Worm (Caenorhabditis elegans) whole organism, young adult: ENCODE data around the gene F15B9.11.
A peak's percentile ranks its signal among the peaks of the same experiment; 100 is the strongest.

Experiments used
- B0261.1 ChIP-seq: sonication (generic microtip); optimal IDR thresholded peaks from 2 replicates; lab custom pipeline; 2016; ENCODE audit warnings: mild to moderate bottlenecking, missing genetic modification characterization, moderate library complexity, missing compliant biosample characterization
- C06A6.2 ChIP-seq: fragments of 200-800 bp; sonication (Bioruptor generic); conservative IDR thresholded peaks from 2 replicates; pipeline ENCODE4 v1.3.6; 2022; ENCODE audit warnings: missing genetic modification characterization, missing compliant biosample characterization
- D2030.7 ChIP-seq: fragments of 200-800 bp; sonication (Bioruptor generic); IDR thresholded peaks from 2 replicates; pipeline ENCODE4 v1.3.6; 2022; ENCODE audit warnings: missing genetic modification reagents, missing genetic modification characterization, missing compliant biosample characterization
- F37B4.10 ChIP-seq: fragments of 200-800 bp; sonication (Bioruptor generic); IDR thresholded peaks from 2 replicates; pipeline ENCODE4 v1.3.6; 2022; ENCODE audit warnings: missing genetic modification characterization, missing compliant biosample characterization
- T07F8.4 ChIP-seq: sonication (generic microtip); optimal IDR thresholded peaks from 2 replicates; lab custom pipeline; 2016; ENCODE audit warnings: mild to moderate bottlenecking, missing genetic modification characterization, moderate library complexity, missing compliant biosample characterization
- T26A5.8 ChIP-seq: sonication (generic microtip); optimal IDR thresholded peaks from 2 replicates; lab custom pipeline; 2016; ENCODE audit warnings: missing genetic modification characterization, missing compliant biosample characterization
- Y53F4B.3 ChIP-seq: fragments of 200-800 bp; sonication (Bioruptor generic); IDR thresholded peaks from 2 replicates; pipeline ENCODE4 v1.3.6; 2022; ENCODE audit warnings: missing genetic modification reagents, missing genetic modification characterization, missing compliant biosample characterization
- Y67H2A.10 ChIP-seq: fragments of 200-800 bp; sonication (Bioruptor generic); conservative IDR thresholded peaks from 2 replicates; pipeline ENCODE4 v1.3.6; 2022; ENCODE audit warnings: missing genetic modification reagents, missing genetic modification characterization, missing compliant biosample characterization
- akir-1 ChIP-seq: fragments of 200-800 bp; sonication (Bioruptor generic); optimal IDR thresholded peaks from 2 replicates; lab custom pipeline; 2018; ENCODE audit warnings: mild to moderate bottlenecking, missing genetic modification characterization, moderate library complexity, missing compliant biosample characterization
- athp-1 ChIP-seq: sonication (generic microtip); optimal IDR thresholded peaks from 2 replicates; lab custom pipeline; 2017; ENCODE audit warnings: mild to moderate bottlenecking, missing genetic modification characterization, missing compliant biosample characterization
- attf-3 ChIP-seq: fragments of 200-800 bp; sonication (Bioruptor generic); conservative IDR thresholded peaks from 2 replicates; pipeline ENCODE4 v1.3.6; 2022; ENCODE audit warnings: missing genetic modification reagents, missing genetic modification characterization, missing compliant biosample characterization
- ceh-58 ChIP-seq: fragments of 200-800 bp; sonication (Bioruptor generic); IDR thresholded peaks from 2 replicates; pipeline ENCODE4 v1.3.6; 2022; ENCODE audit warnings: missing genetic modification characterization, missing compliant biosample characterization
- dox-1 ChIP-seq: fragments of 200-800 bp; sonication (Bioruptor generic); IDR thresholded peaks from 2 replicates; pipeline ENCODE4 v1.3.6; 2022; ENCODE audit warnings: missing genetic modification reagents, missing genetic modification characterization, missing compliant biosample characterization
- dpff-1 ChIP-seq: sonication (generic microtip); optimal IDR thresholded peaks from 2 replicates; lab custom pipeline; 2017; ENCODE audit warnings: mild to moderate bottlenecking, missing genetic modification characterization, missing compliant biosample characterization
- dpl-1 ChIP-seq: fragments of 150-350 bp; optimal IDR thresholded peaks from 2 replicates; lab custom pipeline; 2014; ENCODE audit warnings: missing biosample characterization, missing genetic modification reagents, missing genetic modification characterization
- efl-1 ChIP-seq: fragments of 150-350 bp; optimal IDR thresholded peaks from 2 replicates; lab custom pipeline; 2014; ENCODE audit warnings: missing biosample characterization, missing genetic modification reagents, missing genetic modification characterization
- ekl-4 ChIP-seq: fragments of 200-800 bp; sonication (Bioruptor generic); IDR thresholded peaks from 2 replicates; pipeline ENCODE4 v1.3.6; 2022; ENCODE audit warnings: missing genetic modification reagents, missing genetic modification characterization, missing compliant biosample characterization
- fkh-3 ChIP-seq: sonication (generic microtip); optimal IDR thresholded peaks from 2 replicates; lab custom pipeline; 2016; ENCODE audit warnings: mild to moderate bottlenecking, missing genetic modification characterization, missing compliant biosample characterization
- him-1 ChIP-seq: sonication (generic microtip); optimal IDR thresholded peaks from 2 replicates; lab custom pipeline; 2016; ENCODE audit warnings: missing genotype, missing genetic modification reagents, missing genetic modification characterization, missing compliant biosample characterization
- hmg-1.2 ChIP-seq: fragments of 200-800 bp; sonication (Bioruptor generic); IDR thresholded peaks from 2 replicates; pipeline ENCODE4 v1.3.6; 2022; ENCODE audit warnings: missing genetic modification reagents, missing genetic modification characterization, missing compliant biosample characterization
- hrde-1 ChIP-seq: sonication (generic microtip); optimal IDR thresholded peaks from 2 replicates; lab custom pipeline; 2016; ENCODE audit warnings: missing genetic modification characterization, mild to moderate bottlenecking, missing compliant biosample characterization, moderate library complexity, missing genotype, missing genetic modification reagents, borderline replicate concordance
- hsf-1 ChIP-seq: fragments of 200-800 bp; sonication (Bioruptor generic); IDR thresholded peaks from 2 replicates; pipeline ENCODE4 v1.3.6; 2022; ENCODE audit warnings: missing genetic modification reagents, missing genetic modification characterization, missing compliant biosample characterization
- lin-26 ChIP-seq: fragments of 200-800 bp; sonication (Bioruptor generic); IDR thresholded peaks from 2 replicates; pipeline ENCODE4 v1.3.6; 2022; ENCODE audit warnings: missing genetic modification reagents, missing genetic modification characterization, missing compliant biosample characterization
- lin-54 ChIP-seq: fragments of 200-800 bp; sonication (Bioruptor generic); optimal IDR thresholded peaks from 2 replicates; lab custom pipeline; 2018; ENCODE audit warnings: mild to moderate bottlenecking, missing genetic modification characterization, missing compliant biosample characterization
- lsy-27 ChIP-seq: sonication (generic microtip); optimal IDR thresholded peaks from 2 replicates; lab custom pipeline; 2017; ENCODE audit warnings: missing genetic modification characterization, mild to moderate bottlenecking, missing compliant biosample characterization, antibody characterized with exemption, missing genotype, borderline replicate concordance; ENCODE audit not compliant: insufficient read depth
- madf-8 ChIP-seq: fragments of 200-800 bp; sonication (Bioruptor generic); conservative IDR thresholded peaks from 2 replicates; pipeline ENCODE4 v1.3.6; 2022; ENCODE audit warnings: missing genetic modification reagents, missing genetic modification characterization, missing compliant biosample characterization
- nfyb-1 ChIP-seq: fragments of 200-800 bp; sonication (Bioruptor generic); IDR thresholded peaks from 2 replicates; pipeline ENCODE4 v1.3.6; 2022; ENCODE audit warnings: missing genetic modification reagents, missing genetic modification characterization, missing compliant biosample characterization
- nhr-120 ChIP-seq: fragments of 200-800 bp; sonication (Bioruptor generic); IDR thresholded peaks from 2 replicates; pipeline ENCODE4 v1.3.6; 2022; ENCODE audit warnings: missing genetic modification characterization, missing compliant biosample characterization
- nhr-90 ChIP-seq: sonication (generic microtip); optimal IDR thresholded peaks from 2 replicates; lab custom pipeline; 2016; ENCODE audit warnings: missing genotype, mild to moderate bottlenecking, missing genetic modification characterization, missing compliant biosample characterization
- rcor-1 ChIP-seq: fragments of 200-800 bp; sonication (Bioruptor generic); IDR thresholded peaks from 2 replicates; pipeline ENCODE4 v1.3.6; 2022; ENCODE audit warnings: missing genetic modification reagents, missing genetic modification characterization, missing compliant biosample characterization
- rec-8 ChIP-seq, 2 experiments: sonication (generic microtip); optimal IDR thresholded peaks; 2 replicates each; lab custom pipeline; 2016; ENCODE audit warnings: mild to moderate bottlenecking in 2 of 2, missing genetic modification characterization in 2 of 2, missing genetic modification reagents in 2 of 2, missing genotype in 2 of 2, missing biosample characterization in 1 of 2, missing compliant biosample characterization in 1 of 2, moderate library complexity in 1 of 2
- repo-1 ChIP-seq: sonication (generic microtip); optimal IDR thresholded peaks from 2 replicates; lab custom pipeline; 2017; ENCODE audit warnings: mild to moderate bottlenecking, missing genetic modification characterization, missing compliant biosample characterization
- rpc-1 ChIP-seq, 2 experiments: fragments of 150-350 bp in 1 of 2; sonication (generic microtip) in 1 of 2; optimal IDR thresholded peaks; 2 replicates each; lab custom pipeline; 2014 to 2018; ENCODE audit warnings: missing biosample characterization in 1 of 2, missing genetic modification characterization in 1 of 2, missing genetic modification reagents in 1 of 2, missing genotype in 1 of 2
- snpc-1.3 ChIP-seq: sonication (generic microtip); optimal IDR thresholded peaks from 2 replicates; lab custom pipeline; 2017; ENCODE audit warnings: missing genetic modification characterization, mild to moderate bottlenecking, missing compliant biosample characterization, antibody characterized with exemption, moderate library complexity, missing genotype, missing genetic modification reagents; ENCODE audit not compliant: insufficient read depth
- snpc-4 ChIP-seq, 5 experiments: fragments of 150-350 bp in 1 of 5; sonication (generic microtip) in 4 of 5; optimal IDR thresholded peaks; 2 replicates each; lab custom pipeline; 2014 to 2018; ENCODE audit warnings: missing genetic modification characterization in 5 of 5, missing biosample characterization in 3 of 5, antibody characterized with exemption in 2 of 5, mild to moderate bottlenecking in 2 of 5, missing compliant biosample characterization in 2 of 5, missing genotype in 2 of 5, moderate library complexity in 2 of 5, missing genetic modification reagents in 1 of 5
- somi-1 ChIP-seq: fragments of 200-800 bp; sonication (Bioruptor generic); optimal IDR thresholded peaks from 2 replicates; lab custom pipeline; 2018; ENCODE audit warnings: mild to moderate bottlenecking, missing genetic modification characterization, missing compliant biosample characterization
- tbp1 ChIP-seq: fragments of 200-800 bp; sonication (Bioruptor generic); optimal IDR thresholded peaks from 2 replicates; lab custom pipeline; 2018; ENCODE audit warnings: mild to moderate bottlenecking, missing genetic modification characterization, missing compliant biosample characterization
- zfh-2 ChIP-seq: fragments of 200-800 bp; sonication (Bioruptor generic); conservative IDR thresholded peaks from 2 replicates; pipeline ENCODE4 v1.3.6; 2022; ENCODE audit warnings: missing genetic modification reagents, missing genetic modification characterization, missing compliant biosample characterization
- ztf-18 ChIP-seq: sonication (generic microtip); optimal IDR thresholded peaks from 2 replicates; lab custom pipeline; 2016; ENCODE audit warnings: missing genotype, mild to moderate bottlenecking, missing genetic modification characterization, missing compliant biosample characterization
- ztf-25 ChIP-seq: fragments of 200-800 bp; sonication (Bioruptor generic); IDR thresholded peaks from 2 replicates; pipeline ENCODE4 v1.3.6; 2022; ENCODE audit warnings: missing genetic modification reagents, missing genetic modification characterization, missing compliant biosample characterization
- ztf-28 ChIP-seq: fragments of 200-800 bp; sonication (Bioruptor generic); IDR thresholded peaks from 2 replicates; pipeline ENCODE4 v1.3.6; 2022; ENCODE audit warnings: missing genetic modification reagents, missing genetic modification characterization, missing compliant biosample characterization

The F15B9.11 gene

DNA sequence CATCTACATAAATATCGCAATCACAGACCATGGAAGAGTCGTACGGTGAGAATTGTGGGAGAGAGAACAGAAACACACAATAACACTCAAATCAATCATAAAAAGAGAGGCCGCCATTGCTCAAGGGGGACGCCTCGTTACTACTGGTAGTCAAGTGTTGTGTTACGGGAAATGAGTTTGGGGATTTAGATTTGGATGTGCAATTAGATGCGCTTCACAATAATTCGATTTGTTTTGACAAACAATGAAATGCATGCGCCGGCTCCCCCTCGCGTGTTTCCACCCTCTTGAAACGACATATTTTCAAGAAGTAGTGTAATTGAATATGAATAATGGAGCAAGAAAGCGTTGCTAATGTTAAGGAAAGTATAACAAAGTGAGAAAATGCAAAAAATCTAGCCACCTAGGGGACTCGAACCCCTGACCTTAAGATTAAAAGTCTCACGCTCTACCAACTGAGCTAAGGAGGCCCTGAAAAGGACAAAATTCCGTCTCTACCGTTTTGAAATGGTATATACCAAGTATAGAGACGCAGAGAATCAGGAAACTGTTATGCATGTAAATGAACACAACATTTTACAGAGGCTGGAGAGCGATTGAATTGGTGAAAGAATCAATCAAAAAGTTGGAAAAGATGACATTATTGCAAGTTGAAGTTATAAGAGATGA lies 34.1 kb upstream of the F15B9.11 start:
- no peak for TF ChIP-seq somi-1
- TF ChIP-seq him-1, result peak; percentile 41
- 0 out of 2 replicates have a peak, but pooled peaks have one; percentile 17 for TF ChIP-seq dox-1 (GFP tag; lab: Robert Waterston, UW)
- no peak for TF ChIP-seq hsf-1
- peak; percentile 49 for TF ChIP-seq D2030.7 (GFP tag; lab: Robert Waterston, UW)
- TF ChIP-seq zfh-2, result no peak
- TF ChIP-seq repo-1 (tag; lab: Kevin White, UChicago), result no peak
- no peak for TF ChIP-seq ztf-28 (GFP tag; lab: Robert Waterston, UW)
- 0 out of 2 replicates have a peak, but pooled peaks have one; percentile 21 for TF ChIP-seq ztf-25
- TF ChIP-seq rec-8 (tag; optimal IDR thresholded peaks at IDR 0.05; lab: Kevin White, UChicago), result peak in 1 of 2 experiments; percentile 14
- peak; percentile 46 for TF ChIP-seq rpc-1 (optimal IDR thresholded peaks at IDR 0.05; lab: Kevin White, UChicago)
- peak; percentile 79 for TF ChIP-seq rpc-1 (tag; optimal IDR thresholded peaks at IDR 0.05; lab: Kevin White, UChicago)
- peak; percentile 61 for TF ChIP-seq B0261.1 (tag; lab: Kevin White, UChicago)
- peak; percentile 84 for TF ChIP-seq tbp1 (GFP tag; lab: Kevin White, UChicago)
- no peak for TF ChIP-seq T26A5.8
- no peak for TF ChIP-seq nhr-90 (tag; lab: Kevin White, UChicago)
- TF ChIP-seq hmg-1.2 (GFP tag; lab: Robert Waterston, UW), result peak; percentile 32; the same call in 1 of the 2 replicates
- TF ChIP-seq Y53F4B.3 (GFP tag; lab: Robert Waterston, UW), result no peak
- peak; percentile 36 for TF ChIP-seq ztf-18 (tag; lab: Kevin White, UChicago)
- peak; percentile 82 for TF ChIP-seq lin-26 (GFP tag; lab: Robert Waterston, UW)
- no peak for TF ChIP-seq ekl-4 (GFP tag; lab: Robert Waterston, UW)
- TF ChIP-seq, all 124 proteins: peak for 11

DNA sequence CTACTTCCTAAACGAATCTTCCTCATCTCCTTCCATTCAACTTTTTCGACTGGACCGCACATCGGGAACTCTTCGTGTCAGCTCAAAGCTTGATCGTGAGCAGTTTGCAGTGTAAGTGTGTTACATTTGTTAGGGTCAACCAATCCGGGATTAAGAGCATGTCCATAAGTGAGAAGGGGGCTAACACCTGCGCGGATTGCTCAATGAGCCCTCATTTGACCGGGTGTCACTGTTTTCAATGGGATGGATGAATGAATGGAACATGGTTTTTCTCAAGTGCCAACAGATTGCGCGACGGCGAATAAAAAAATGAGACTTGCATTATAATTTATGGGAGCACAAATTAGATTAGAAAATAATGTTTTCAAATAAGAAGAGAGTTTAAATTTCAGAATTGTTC lies 32.6 kb upstream of the F15B9.11 start:
- TF ChIP-seq F37B4.10 (GFP tag; lab: Robert Waterston, UW), result no peak
- TF ChIP-seq ceh-58 (GFP tag; lab: Robert Waterston, UW), result 0 out of 2 replicates have a peak, but pooled peaks have one; percentile 21
- no peak for TF ChIP-seq fkh-3 (tag; lab: Kevin White, UChicago)
- 0 out of 2 replicates have a peak, but pooled peaks have one; percentile 20 for TF ChIP-seq ztf-28 (GFP tag; lab: Robert Waterston, UW)
- TF ChIP-seq C06A6.2 (GFP tag; lab: Robert Waterston, UW), result no peak

- TF ChIP-seq hrde-1 (tag; lab: Kevin White, UChicago), result no peak
- no peak for TF ChIP-seq madf-8
- TF ChIP-seq ekl-4 (GFP tag; lab: Robert Waterston, UW), result no peak
- no peak for TF ChIP-seq snpc-1.3 (tag; lab: Kevin White, UChicago)
- no peak for TF ChIP-seq ceh-58 (GFP tag; lab: Robert Waterston, UW)
- TF ChIP-seq snpc-4 (GFP tag; optimal IDR thresholded peaks at IDR 0.05; lab: Kevin White, UChicago), result no peak
- TF ChIP-seq snpc-4 (tag; optimal IDR thresholded peaks at IDR 0.05; lab: Kevin White, UChicago), result no peak
- no peak for TF ChIP-seq ztf-28 (GFP tag; lab: Robert Waterston, UW)
- TF ChIP-seq lin-54 (GFP tag; lab: Kevin White, UChicago), result no peak
- no peak for TF ChIP-seq dpff-1 (tag; lab: Kevin White, UChicago)
- no peak for TF ChIP-seq C06A6.2 (GFP tag; lab: Robert Waterston, UW)
- TF ChIP-seq nhr-120 (GFP tag; lab: Robert Waterston, UW), result no peak
Observed at ce11 chrV:13024499-13024898, 31.8 kb upstream of the F15B9.11 start.

DNA sequence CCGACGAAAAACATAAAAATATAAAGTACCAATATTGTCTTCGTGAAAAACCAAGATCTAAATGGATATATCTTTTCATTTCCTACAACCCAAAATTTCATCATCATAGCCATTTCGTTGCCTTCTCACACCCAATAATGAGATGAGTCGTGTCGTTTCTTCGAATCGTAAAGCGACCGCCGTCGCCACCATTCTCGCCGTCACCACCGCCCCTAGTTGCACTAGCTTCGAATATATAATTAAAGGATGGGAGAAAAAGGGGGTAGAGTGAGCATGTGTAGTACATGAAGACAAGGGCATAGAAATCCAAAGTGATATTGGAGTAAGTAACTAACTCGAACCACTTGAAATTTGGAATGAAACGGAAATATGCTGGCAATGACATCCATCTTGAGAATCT lies 29.6 kb upstream of the F15B9.11 start:
- TF ChIP-seq athp-1 (tag; lab: Kevin White, UChicago) (no peak), attf-3 (GFP tag; lab: Robert Waterston, UW) (no peak), akir-1 (GFP tag; lab: Kevin White, UChicago) (no peak), efl-1 (GFP tag; lab: Kevin White, UChicago) (no peak), rcor-1 (GFP tag; lab: Robert Waterston, UW) (no peak), dpl-1 (GFP tag; lab: Kevin White, UChicago) (no peak), him-1 (no peak), tbp1 (GFP tag; lab: Kevin White, UChicago) (no peak), T07F8.4 (tag; lab: Kevin White, UChicago) (no peak), lin-26 (GFP tag; lab: Robert Waterston, UW) (no peak), nfyb-1 (GFP tag; lab: Robert Waterston, UW) (no peak), lsy-27 (tag; lab: Kevin White, UChicago) (no peak), Y67H2A.10 (no peak), snpc-1.3 (tag; lab: Kevin White, UChicago) (no peak), ceh-58 (GFP tag; lab: Robert Waterston, UW) (no peak)
